Fruit fly (Drosophila melanogaster): ENCODE results near the gene CG32376.

The CG32376 gene

DNA sequence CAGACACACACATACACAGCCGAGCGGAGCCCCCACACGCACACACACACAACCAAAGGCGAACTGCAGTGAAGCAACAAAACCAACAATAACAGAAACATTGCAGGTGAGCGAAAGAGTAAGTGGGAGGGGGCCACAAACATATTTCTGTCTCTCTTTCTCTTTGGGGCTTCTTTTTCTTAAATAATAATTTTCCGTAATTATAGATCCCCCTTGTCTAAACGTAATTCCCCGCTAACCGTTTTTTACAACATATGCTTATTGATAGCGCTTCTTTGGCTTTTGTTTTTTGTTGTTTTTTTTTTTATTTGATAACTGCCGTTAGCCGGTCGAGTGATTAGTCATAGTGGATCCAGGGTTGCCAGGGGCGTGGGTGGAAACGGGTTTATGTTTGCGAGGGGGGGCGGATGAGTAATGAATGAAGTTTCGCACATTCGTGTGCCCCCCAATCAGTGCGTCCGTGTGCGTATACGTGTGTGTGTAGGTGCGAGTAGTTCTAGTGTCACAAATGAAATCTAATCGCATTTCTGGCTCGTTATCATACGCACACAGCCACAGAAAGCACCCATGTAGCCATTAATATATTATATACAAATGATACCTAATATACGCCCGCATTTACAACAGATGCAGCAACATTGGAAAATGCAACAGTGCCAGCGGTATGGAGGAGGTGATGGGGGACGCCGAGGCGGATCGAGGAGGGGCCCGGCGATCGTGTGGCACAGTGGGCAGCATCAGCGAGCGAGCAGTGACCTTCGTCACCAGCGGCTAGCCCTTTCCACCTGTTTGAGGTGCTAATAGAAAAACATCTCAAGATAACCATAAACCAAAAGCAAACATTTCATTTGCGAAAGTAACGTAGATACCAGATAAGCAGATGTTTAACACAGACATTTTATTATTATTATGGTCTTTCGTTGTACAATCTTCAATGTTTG lies 12.9 kb downstream of the CG32376 start (continued):
- TF ChIP-seq TFAM (GFP tag; optimal IDR thresholded peaks at IDR 0.05) (no peak), kni (GFP tag; optimal IDR thresholded peaks at IDR 0.05) (peak; percentile 52), CG14667 (GFP tag; IDR thresholded peaks at IDR 0.05) (no peak), ttk (GFP tag; IDR thresholded peaks at IDR 0.05) (no peak), Dip2 (GFP tag; IDR thresholded peaks at IDR 0.05) (no peak), CG12071 (GFP tag; optimal IDR thresholded peaks at IDR 0.05) (no peak), Nf-YB (GFP tag; optimal IDR thresholded peaks at IDR 0.05) (no peak), CG6689 (GFP tag; IDR thresholded peaks at IDR 0.05) (peak; percentile 49), Med (GFP tag) (peak; percentile 79), Vsx1 (GFP tag; optimal IDR thresholded peaks at IDR 0.05) (no peak), CG2712 (tag; optimal IDR thresholded peaks at IDR 0.05) (no peak), CG15073 (GFP tag; optimal IDR thresholded peaks at IDR 0.05) (no peak), sr (GFP tag; IDR thresholded peaks at IDR 0.05) (no peak), CG8478 (optimal IDR thresholded peaks at IDR 0.05) (peak; percentile 80), her (GFP tag; optimal IDR thresholded peaks at IDR 0.05) (no peak), cg (GFP tag; optimal IDR thresholded peaks at IDR 0.05) (peak; percentile 86), Sox100B (GFP tag; optimal IDR thresholded peaks at IDR 0.05) (no peak), C15 (GFP tag; IDR thresholded peaks at IDR 0.05) (peak; percentile 48; the same call in 1 of the 3 replicates), run (tag; optimal IDR thresholded peaks at IDR 0.05) (no peak), ro (GFP tag; IDR thresholded peaks at IDR 0.05) (no peak), bbx (GFP tag; IDR thresholded peaks at IDR 0.05; ENCODE audit: partially characterized antibody) (no peak), NC2α (GFP tag; optimal IDR thresholded peaks at IDR 0.05) (no peak), Adf1 (GFP tag; IDR thresholded peaks at IDR 0.05) (no peak), CG8281 (tag; optimal IDR thresholded peaks at IDR 0.05) (peak; percentile 3), zen2 (GFP tag; IDR thresholded peaks at IDR 0.05; ENCODE audit: partially characterized antibody) (0 out of 3 replicates have a peak, but pooled peaks have one; percentile 25), CG9797 (GFP tag; optimal IDR thresholded peaks at IDR 0.05) (no peak), twi (tag; optimal IDR thresholded peaks at IDR 0.05) (no peak), crp (GFP tag; optimal IDR thresholded peaks at IDR 0.05) (no peak), BtbVII (GFP tag; optimal IDR thresholded peaks at IDR 0.05) (no peak), CG13894 (tag; optimal IDR thresholded peaks at IDR 0.05) (no peak), lbe (GFP tag; optimal IDR thresholded peaks at IDR 0.05) (no peak), slou (GFP tag; optimal IDR thresholded peaks at IDR 0.05) (no peak), kay (GFP tag; optimal IDR thresholded peaks at IDR 0.05) (peak; percentile 97), caup (GFP tag; optimal IDR thresholded peaks at IDR 0.05; ENCODE audit: severe bottlenecking) (peak; percentile 21), CG13296 (GFP tag; optimal IDR thresholded peaks at IDR 0.05) (no peak), CG30403 (GFP tag; optimal IDR thresholded peaks at IDR 0.05) (no peak), CG8765 (GFP tag; IDR thresholded peaks at IDR 0.05) (no peak), CG8359 (GFP tag; optimal IDR thresholded peaks at IDR 0.05; ENCODE audit: borderline replicate concordance) (no peak), Elba2 (GFP tag; optimal IDR thresholded peaks at IDR 0.05) (no peak), ranshi (GFP tag; IDR thresholded peaks at IDR 0.05) (no peak), HmgZ (tag; optimal IDR thresholded peaks at IDR 0.05) (peak; percentile 21), CG1832 (GFP tag; optimal IDR thresholded peaks at IDR 0.05) (peak; percentile 15), dmrt99B (tag; optimal IDR thresholded peaks at IDR 0.05) (no peak), CG11456 (GFP tag; IDR thresholded peaks at IDR 0.05) (no peak), cwo (GFP tag; optimal IDR thresholded peaks at IDR 0.05) (peak; percentile 33)
